Fruit fly (Drosophila melanogaster) whole organism, embryonic: ENCODE results near the gene CG13085.

ENCODE experiments used
- Atf3 ChIP-seq: fragments of 200-800 bp; sonication (Bioruptor generic); optimal IDR thresholded peaks from 3 replicates; lab custom pipeline; 2016; ENCODE audit warnings: missing biosample characterization, missing genetic modification characterization
- Awh ChIP-seq: fragments of 200-800 bp; sonication (Bioruptor generic); IDR thresholded peaks from 2 replicates; pipeline ENCODE4, ENCODE4 v1.3.6; 2022; ENCODE audit warnings: missing biosample characterization, missing genetic modification characterization
- Bdp1 ChIP-seq: fragments of 200-800 bp; sonication (Bioruptor generic); optimal IDR thresholded peaks from 3 replicates; lab custom pipeline; 2016; ENCODE audit warnings: missing biosample characterization, missing genetic modification characterization
- CG10209 ChIP-seq: fragments of 200-800 bp; sonication (Bioruptor generic); optimal IDR thresholded peaks from 3 replicates; lab custom pipeline; 2017; ENCODE audit warnings: missing biosample characterization, mild to moderate bottlenecking, missing genetic modification characterization, missing genetic modification reagents
- CG10462 ChIP-seq: fragments of 200-800 bp; sonication (Bioruptor generic); optimal IDR thresholded peaks from 2 replicates; lab custom pipeline; 2016; ENCODE audit warnings: missing biosample characterization, missing genetic modification characterization
- CG12155 ChIP-seq: fragments of 200-800 bp; sonication (Bioruptor generic); optimal IDR thresholded peaks from 3 replicates; lab custom pipeline; 2016; ENCODE audit warnings: missing biosample characterization, missing genetic modification characterization
- CG13624 ChIP-seq: fragments of 200-800 bp; sonication (Bioruptor generic); optimal IDR thresholded peaks from 2 replicates; lab custom pipeline; 2016; ENCODE audit warnings: missing biosample characterization, missing genetic modification characterization
- CG14050 ChIP-seq: fragments of 200-800 bp; sonication (Bioruptor generic); IDR thresholded peaks from 3 replicates; pipeline ENCODE4 v1.3.6; 2022; ENCODE audit warnings: missing biosample characterization, missing genetic modification characterization
- CG1603 ChIP-seq: fragments of 200-800 bp; sonication (Bioruptor generic); optimal IDR thresholded peaks from 2 replicates; lab custom pipeline; 2019; ENCODE audit warnings: missing biosample characterization, mild to moderate bottlenecking, missing genetic modification characterization, moderate library complexity
- CG16813 ChIP-seq: fragments of 200-800 bp; sonication (Bioruptor generic); IDR thresholded peaks from 3 replicates; pipeline ENCODE4 v1.3.6; 2022; ENCODE audit warnings: missing biosample characterization, missing genetic modification characterization; ENCODE audit not compliant: partially characterized antibody
- CG16815 ChIP-seq: fragments of 200-800 bp; sonication (Bioruptor generic); optimal IDR thresholded peaks from 3 replicates; lab custom pipeline; 2017; ENCODE audit warnings: missing biosample characterization, mild to moderate bottlenecking, missing genetic modification characterization
- CG16863 ChIP-seq: fragments of 200-800 bp; sonication (Bioruptor generic); optimal IDR thresholded peaks from 3 replicates; lab custom pipeline; 2016; ENCODE audit warnings: missing biosample characterization, missing genetic modification characterization
- CG30431 ChIP-seq: fragments of 200-800 bp; sonication (Bioruptor generic); optimal IDR thresholded peaks from 2 replicates; lab custom pipeline; 2017; ENCODE audit warnings: missing biosample characterization, missing genetic modification characterization
- CG31441 ChIP-seq: fragments of 200-800 bp; sonication (Bioruptor generic); IDR thresholded peaks from 2 replicates; pipeline ENCODE4 v1.3.6; 2022; ENCODE audit warnings: missing biosample characterization, missing genetic modification characterization
- CG32772 ChIP-seq: fragments of 200-800 bp; sonication (Bioruptor generic); IDR thresholded peaks from 2 replicates; pipeline ENCODE4 v1.3.6; 2022; ENCODE audit warnings: missing biosample characterization, missing genetic modification characterization
- CG3726 ChIP-seq: fragments of 200-800 bp; sonication (Bioruptor generic); IDR thresholded peaks from 3 replicates; pipeline ENCODE4, ENCODE4 v1.3.6; 2022; ENCODE audit warnings: missing biosample characterization, missing genetic modification characterization
- CG6175 ChIP-seq: fragments of 200-800 bp; sonication (Bioruptor generic); IDR thresholded peaks from 3 replicates; pipeline ENCODE4 v1.3.6; 2022; ENCODE audit warnings: missing biosample characterization, missing genetic modification characterization
- CG6813 ChIP-seq: fragments of 200-800 bp; sonication (Bioruptor generic); optimal IDR thresholded peaks from 2 replicates; lab custom pipeline; 2017; ENCODE audit warnings: missing biosample characterization, missing genetic modification characterization, mild to moderate bottlenecking, moderate library complexity, missing genetic modification reagents
- CG7928 ChIP-seq: fragments of 200-800 bp; sonication (Bioruptor generic); optimal IDR thresholded peaks from 2 replicates; lab custom pipeline; 2017; ENCODE audit warnings: missing biosample characterization, mild to moderate bottlenecking, missing genetic modification characterization
- CG8765 ChIP-seq: fragments of 200-800 bp; sonication (Bioruptor generic); IDR thresholded peaks from 2 replicates; pipeline ENCODE4 v1.3.6; 2022; ENCODE audit warnings: missing biosample characterization, missing genetic modification characterization
- CG9817 ChIP-seq: fragments of 200-800 bp; sonication (Bioruptor generic); optimal IDR thresholded peaks from 2 replicates; lab custom pipeline; 2018; ENCODE audit warnings: missing biosample characterization, mild to moderate bottlenecking, missing genetic modification characterization, moderate library complexity
- CrebB ChIP-seq: fragments of 200-800 bp; sonication (Bioruptor generic); optimal IDR thresholded peaks from 3 replicates; lab custom pipeline; 2018; ENCODE audit warnings: missing biosample characterization, mild to moderate bottlenecking, missing genetic modification characterization
- Dref ChIP-seq: fragments of 200-800 bp; sonication (Bioruptor generic); IDR thresholded peaks from 2 replicates; pipeline ENCODE4 v1.3.6; 2022; ENCODE audit warnings: missing biosample characterization, missing genetic modification characterization
- ERR ChIP-seq: fragments of 200-800 bp; sonication (Bioruptor generic); optimal IDR thresholded peaks from 2 replicates; lab custom pipeline; 2016; ENCODE audit warnings: missing biosample characterization, missing genetic modification characterization
- GATAe ChIP-seq: fragments of 200-800 bp; sonication (Bioruptor generic); conservative IDR thresholded peaks from 2 replicates; pipeline ENCODE4 v1.3.6; 2022; ENCODE audit warnings: missing biosample characterization, missing genetic modification characterization
- Nf-YB ChIP-seq: fragments of 200-800 bp; sonication (Bioruptor generic); optimal IDR thresholded peaks from 3 replicates; lab custom pipeline; 2019; ENCODE audit warnings: missing biosample characterization, mild to moderate bottlenecking, missing genetic modification characterization, moderate library complexity
- Nf-YC ChIP-seq: fragments of 200-800 bp; optimal IDR thresholded peaks from 3 replicates; lab custom pipeline; 2019; ENCODE audit warnings: missing biosample characterization, mild to moderate bottlenecking, missing genetic modification characterization, moderate library complexity
- Pdp1 ChIP-seq, 2 experiments: fragments of 200-800 bp; sonication (Bioruptor generic); optimal IDR thresholded peaks; 3 replicates each; lab custom pipeline; 2016; ENCODE audit warnings: missing biosample characterization in 2 of 2, missing genetic modification characterization in 2 of 2, mild to moderate bottlenecking in 1 of 2, moderate library complexity in 1 of 2
- Poxn ChIP-seq: fragments of 200-800 bp; sonication (Bioruptor generic); IDR thresholded peaks from 2 replicates; pipeline ENCODE4 v1.3.6; 2022; ENCODE audit warnings: missing biosample characterization, missing genetic modification characterization
- Ptx1 ChIP-seq: fragments of 200-800 bp; sonication (Bioruptor generic); IDR thresholded peaks from 2 replicates; pipeline ENCODE4 v1.3.6; 2022; ENCODE audit warnings: missing biosample characterization, missing genetic modification characterization
- Stat92E ChIP-seq, 3 experiments: fragments of >200 bp in 2 of 3; fragments of 200-800 bp in 1 of 3; sonication (Bioruptor generic) in 1 of 3; optimal IDR thresholded peaks; 2 replicates each; lab custom pipeline; 2017 to 2019; ENCODE audit warnings: missing biosample characterization in 3 of 3, missing genetic modification characterization in 3 of 3, mild to moderate bottlenecking in 1 of 3, moderate library complexity in 1 of 3
- Usf ChIP-seq: fragments of 200-800 bp; sonication (Bioruptor generic); optimal IDR thresholded peaks from 2 replicates; lab custom pipeline; 2017; ENCODE audit warnings: missing genotype, missing biosample characterization, missing genetic modification characterization
- abd-A ChIP-seq: fragments of 200-800 bp; sonication (Bioruptor generic); optimal IDR thresholded peaks from 3 replicates; lab custom pipeline; 2019; ENCODE audit warnings: missing biosample characterization, mild to moderate bottlenecking, missing genetic modification characterization, moderate library complexity
- bowl ChIP-seq: fragments of 200-800 bp; sonication (Bioruptor generic); IDR thresholded peaks from 2 replicates; pipeline ENCODE4 v1.3.6; 2022; ENCODE audit warnings: missing biosample characterization, missing genetic modification characterization
- br ChIP-seq: fragments of >200 bp; optimal IDR thresholded peaks from 2 replicates; lab custom pipeline; 2017
- cad ChIP-seq: fragments of >200 bp; optimal IDR thresholded peaks from 2 replicates; lab custom pipeline; 2017; ENCODE audit warnings: missing biosample characterization, missing genetic modification characterization
- ci ChIP-seq: fragments of 200-800 bp; sonication (Bioruptor generic); IDR thresholded peaks from 3 replicates; pipeline ENCODE4 v1.3.6; 2022; ENCODE audit warnings: missing biosample characterization, missing genetic modification characterization
- ems ChIP-seq: fragments of 200-800 bp; sonication (Bioruptor generic); optimal IDR thresholded peaks from 3 replicates; lab custom pipeline; 2016; ENCODE audit warnings: missing biosample characterization, missing genetic modification characterization
- en ChIP-seq: fragments of 200-800 bp; sonication (Bioruptor generic); optimal IDR thresholded peaks from 2 replicates; lab custom pipeline; 2016; ENCODE audit warnings: missing biosample characterization, missing genetic modification characterization
- gsb-n ChIP-seq: fragments of 200-800 bp; sonication (Bioruptor generic); optimal IDR thresholded peaks from 3 replicates; lab custom pipeline; 2018; ENCODE audit warnings: missing biosample characterization, mild to moderate bottlenecking, missing genetic modification characterization
- hbn ChIP-seq: fragments of 200-800 bp; sonication (Bioruptor generic); IDR thresholded peaks from 2 replicates; pipeline ENCODE4 v1.3.6; 2022; ENCODE audit warnings: missing biosample characterization, missing genetic modification characterization; ENCODE audit not compliant: partially characterized antibody
- her ChIP-seq: fragments of 200-800 bp; sonication (Bioruptor generic); optimal IDR thresholded peaks from 2 replicates; lab custom pipeline; 2016; ENCODE audit warnings: missing biosample characterization, missing genetic modification characterization
- insv ChIP-seq, 2 experiments: fragments of 200-800 bp; sonication (Bioruptor generic); optimal IDR thresholded peaks; 3 replicates each; lab custom pipeline; 2016 to 2018; ENCODE audit warnings: missing biosample characterization in 2 of 2, missing genetic modification characterization in 2 of 2
- klu ChIP-seq: fragments of 200-800 bp; sonication (Bioruptor generic); IDR thresholded peaks from 2 replicates; pipeline ENCODE4 v1.3.6; 2022; ENCODE audit warnings: missing biosample characterization, missing genetic modification characterization
- knrl ChIP-seq: fragments of 200-800 bp; sonication (Bioruptor generic); IDR thresholded peaks from 3 replicates; pipeline ENCODE4 v1.3.6; 2022; ENCODE audit warnings: missing biosample characterization, missing genetic modification characterization; ENCODE audit not compliant: partially characterized antibody
- otp ChIP-seq: fragments of 200-800 bp; sonication (Bioruptor generic); IDR thresholded peaks from 3 replicates; pipeline ENCODE4, ENCODE4 v1.3.6; 2022; ENCODE audit warnings: missing biosample characterization, missing genetic modification characterization
- pan ChIP-seq, 4 experiments: fragments of >200 bp in 3 of 4; fragments of 200-800 bp in 1 of 4; sonication (Bioruptor generic) in 1 of 4; optimal IDR thresholded peaks in 3 of 4; IDR thresholded peaks in 1 of 4; 2 replicates each; pipeline versions ENCODE4 v1.3.6 to Lab custom; 2017 to 2022; ENCODE audit warnings: missing biosample characterization in 2 of 4, missing genetic modification characterization in 2 of 4, mixed read lengths in 1 of 4
- pb ChIP-seq: fragments of 200-800 bp; sonication (Bioruptor generic); optimal IDR thresholded peaks from 3 replicates; lab custom pipeline; 2016; ENCODE audit warnings: missing biosample characterization, missing genetic modification characterization
- salm ChIP-seq: fragments of 200-800 bp; sonication (Bioruptor generic); optimal IDR thresholded peaks from 2 replicates; lab custom pipeline; 2018; ENCODE audit warnings: missing biosample characterization, mild to moderate bottlenecking, missing genetic modification characterization
- stwl ChIP-seq: fragments of 200-800 bp; sonication (Bioruptor generic); optimal IDR thresholded peaks from 3 replicates; lab custom pipeline; 2018; ENCODE audit warnings: missing biosample characterization, mild to moderate bottlenecking, missing genetic modification characterization, moderate library complexity
- unc-4 ChIP-seq: fragments of 200-800 bp; sonication (Bioruptor generic); IDR thresholded peaks from 2 replicates; pipeline ENCODE4 v1.3.6; 2022; ENCODE audit warnings: missing biosample characterization, missing genetic modification characterization; ENCODE audit not compliant: partially characterized antibody

Gene CG13085

DNA sequence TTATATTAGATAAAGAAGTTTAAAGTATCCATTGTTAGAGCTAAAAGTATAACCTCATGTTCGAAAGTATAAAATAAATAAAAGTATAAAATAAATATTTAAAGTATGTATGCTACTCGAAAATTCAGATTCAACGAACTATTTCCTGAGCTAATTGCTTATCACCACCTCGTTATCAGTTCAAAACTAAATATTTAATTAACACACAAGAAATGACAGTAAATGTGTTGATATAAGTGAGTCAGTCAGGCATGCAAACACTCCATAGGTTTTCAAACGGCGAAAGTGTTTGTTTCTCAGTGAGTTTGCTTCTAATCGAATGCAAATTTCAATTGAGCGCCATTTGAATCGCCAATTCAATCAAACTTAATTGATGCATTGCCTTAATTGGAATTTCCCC lies 10.4 kb downstream of the CG13085 start (continued):
- no peak for TF ChIP-seq CG12155 (GFP tag; lab: Kevin White, UChicago)
- no peak for TF ChIP-seq unc-4
- no peak for TF ChIP-seq cad
- no peak for TF ChIP-seq CG3726
- no peak for TF ChIP-seq CG32772 (GFP tag; lab: Robert Waterston, UW)
- TF ChIP-seq CG6813 (GFP tag; lab: Kevin White, UChicago) = peak; percentile 88
- TF ChIP-seq klu (GFP tag; lab: Robert Waterston, UW) = no peak
- no peak for TF ChIP-seq CG6175
- TF ChIP-seq otp (GFP tag; lab: Robert Waterston, UW) = no peak
- TF ChIP-seq pan (optimal IDR thresholded peaks at IDR 0.05; lab: Kevin White, UChicago) = no peak
- peak in 1 of 2 experiments; percentile 17 for TF ChIP-seq pan (GFP tag; optimal IDR thresholded peaks at IDR 0.05 in 1 of 2, IDR thresholded peaks at IDR 0.05 in 1 of 2)
- peak; percentile 81 for TF ChIP-seq CrebB
- TF ChIP-seq ERR (GFP tag; lab: Kevin White, UChicago) = no peak
- no peak for TF ChIP-seq knrl (GFP tag; lab: Robert Waterston, UW)
- no peak for TF ChIP-seq insv (GFP tag; optimal IDR thresholded peaks at IDR 0.05; lab: Kevin White, UChicago)
- no peak for TF ChIP-seq Usf (GFP tag; lab: Kevin White, UChicago)
- no peak for TF ChIP-seq pb
- TF ChIP-seq CG16863 = no peak
- no peak for TF ChIP-seq bowl (GFP tag; lab: Robert Waterston, UW)
- TF ChIP-seq Poxn (GFP tag; lab: Robert Waterston, UW) = no peak
- TF ChIP-seq CG8765 (GFP tag; lab: Robert Waterston, UW) = no peak
- TF ChIP-seq CG13624 (GFP tag; lab: Kevin White, UChicago) = no peak
- TF ChIP-seq CG10462 = no peak
- TF ChIP-seq ems = no peak
- peak in 1 of 2 experiments; percentile 23 for TF ChIP-seq Pdp1 (GFP tag; optimal IDR thresholded peaks at IDR 0.05; lab: Kevin White, UChicago)
- peak; percentile 83 for TF ChIP-seq salm (tag; lab: Kevin White, UChicago)
- TF ChIP-seq Ptx1 = no peak
- no peak for TF ChIP-seq br (lab: Kevin White, UChicago)
- no peak for TF ChIP-seq CG30431
- TF ChIP-seq CG1603 (tag; lab: Kevin White, UChicago) = peak; percentile 68
- TF ChIP-seq CG9817 (tag; lab: Kevin White, UChicago) = no peak
- TF ChIP-seq Dref (GFP tag; lab: Robert Waterston, UW) = no peak
- TF ChIP-seq stwl (tag; lab: Kevin White, UChicago) = peak; percentile 13
- peak; percentile 36; the same call in 1 of the 2 replicates for TF ChIP-seq Awh
- TF ChIP-seq CG31441 (GFP tag; lab: Robert Waterston, UW) = peak; percentile 63
- no peak for TF ChIP-seq her (GFP tag; lab: Kevin White, UChicago)
- TF ChIP-seq Nf-YB (GFP tag; lab: Kevin White, UChicago) = peak; percentile 57
- no peak for TF ChIP-seq Stat92E (GFP tag; optimal IDR thresholded peaks at IDR 0.05; lab: Kevin White, UChicago)
- no peak for TF ChIP-seq en (GFP tag; lab: Kevin White, UChicago)
- no peak for TF ChIP-seq CG16813 (GFP tag; lab: Robert Waterston, UW)
- TF ChIP-seq CG14050 (GFP tag; lab: Robert Waterston, UW) = no peak
- TF ChIP-seq hbn = no peak
- TF ChIP-seq Nf-YC (tag; lab: Kevin White, UChicago) = no peak
- no peak for TF ChIP-seq CG16815 (GFP tag; lab: Kevin White, UChicago)
- TF ChIP-seq gsb-n (tag; lab: Kevin White, UChicago) = peak; percentile 62
- no peak for TF ChIP-seq CG7928 (GFP tag; lab: Kevin White, UChicago)
- TF ChIP-seq GATAe (GFP tag; lab: Robert Waterston, UW) = no peak
- peak; percentile 56; the same call in 1 of the 3 replicates for TF ChIP-seq ci (GFP tag; lab: Robert Waterston, UW)
- TF ChIP-seq Bdp1 (GFP tag; lab: Kevin White, UChicago) = no peak
- TF ChIP-seq CG10209 (GFP tag; lab: Kevin White, UChicago) = peak; percentile 57
- no peak for TF ChIP-seq Atf3 (GFP tag; lab: Kevin White, UChicago)
- no peak for TF ChIP-seq abd-A (tag; lab: Kevin White, UChicago)
